Worm (Caenorhabditis elegans) whole organism, L4 larva: ENCODE results near the gene F28H7.2.
A peak's percentile ranks its signal among the peaks of the same experiment; 100 is the strongest.

Source experiments
- F26F4.8 ChIP-seq: fragments of 200-800 bp; sonication (Bioruptor generic); conservative IDR thresholded peaks from 2 replicates; pipeline ENCODE4 v1.3.6; 2022; ENCODE audit warnings: missing genetic modification characterization, missing compliant biosample characterization
- F37D6.2 ChIP-seq: sonication (generic microtip); optimal IDR thresholded peaks from 2 replicates; lab custom pipeline; 2016; ENCODE audit warnings: mild to moderate bottlenecking, missing genetic modification characterization, missing compliant biosample characterization
- T26A8.4 ChIP-seq: fragments of 200-800 bp; sonication (Bioruptor generic); IDR thresholded peaks from 2 replicates; pipeline ENCODE4 v1.3.6; 2022; ENCODE audit warnings: missing genetic modification characterization, missing compliant biosample characterization
- Y105C5A.15 ChIP-seq: fragments of 200-800 bp; sonication (Bioruptor generic); IDR thresholded peaks from 2 replicates; pipeline ENCODE4 v1.3.6; 2022; ENCODE audit warnings: missing genetic modification characterization, missing compliant biosample characterization
- ZK337.2 ChIP-seq: fragments of 200-800 bp; sonication (Bioruptor generic); IDR thresholded peaks from 2 replicates; pipeline ENCODE4 v1.3.6; 2022; ENCODE audit warnings: missing genetic modification reagents, missing genetic modification characterization, missing compliant biosample characterization
- ZK546.5 ChIP-seq, 2 experiments: sonication (generic microtip); optimal IDR thresholded peaks; 2 replicates each; lab custom pipeline; 2017; ENCODE audit warnings: missing biosample characterization in 2 of 2, missing genetic modification characterization in 2 of 2
- ama-1 ChIP-seq: fragments of 150-350 bp; optimal IDR thresholded peaks from 2 replicates; lab custom pipeline; 2014; ENCODE audit warnings: inconsistent platforms, mixed read lengths
- attf-4 ChIP-seq: sonication (generic microtip); optimal IDR thresholded peaks from 3 replicates; lab custom pipeline; 2017; ENCODE audit warnings: missing biosample characterization, missing genetic modification characterization
- ceh-20 ChIP-seq: fragments of 200-800 bp; sonication (Bioruptor generic); IDR thresholded peaks from 2 replicates; pipeline ENCODE4 v1.3.6; 2022; ENCODE audit warnings: missing genetic modification reagents, missing genetic modification characterization, missing compliant biosample characterization
- ctbp-1 ChIP-seq: fragments of 200-800 bp; sonication (Bioruptor generic); IDR thresholded peaks from 2 replicates; pipeline ENCODE4 v1.3.6; 2022; ENCODE audit warnings: missing genetic modification reagents, missing genetic modification characterization, missing compliant biosample characterization
- daf-16 ChIP-seq, 3 experiments: sonication (generic microtip); optimal IDR thresholded peaks; 2 replicates each; lab custom pipeline; 2016 to 2017; ENCODE audit warnings: missing genetic modification characterization in 3 of 3, missing genetic modification reagents in 3 of 3, mild to moderate bottlenecking in 2 of 3, missing compliant biosample characterization in 2 of 3, missing biosample characterization in 1 of 3, moderate library complexity in 1 of 3
- dmd-6 ChIP-seq: fragments of 200-800 bp; sonication (Bioruptor generic); IDR thresholded peaks from 2 replicates; pipeline ENCODE4 v1.3.6; 2022; ENCODE audit warnings: missing genetic modification reagents, missing genetic modification characterization, missing compliant biosample characterization
- dmd-8 ChIP-seq: fragments of 200-800 bp; sonication (Bioruptor generic); IDR thresholded peaks from 2 replicates; pipeline ENCODE4 v1.3.6; 2022; ENCODE audit warnings: missing genetic modification characterization, missing compliant biosample characterization
- dmd-9 ChIP-seq: fragments of 200-800 bp; sonication (Bioruptor generic); IDR thresholded peaks from 2 replicates; pipeline ENCODE4 v1.3.6; 2022; ENCODE audit warnings: missing genetic modification reagents, missing genetic modification characterization, missing compliant biosample characterization
- dve-1 ChIP-seq: sonication (generic microtip); optimal IDR thresholded peaks from 2 replicates; lab custom pipeline; 2017; ENCODE audit warnings: antibody characterized with exemption, mild to moderate bottlenecking, missing genetic modification characterization, missing compliant biosample characterization; ENCODE audit not compliant: insufficient read depth
- egl-43 ChIP-seq: fragments of 200-800 bp; sonication (Bioruptor generic); IDR thresholded peaks from 2 replicates; pipeline ENCODE4 v1.3.6; 2022; ENCODE audit warnings: missing genetic modification reagents, missing genetic modification characterization, missing compliant biosample characterization
- fos-1 ChIP-seq: fragments of 150-350 bp; optimal IDR thresholded peaks from 2 replicates; lab custom pipeline; 2014; ENCODE audit warnings: missing biosample characterization, missing genetic modification characterization
- hlh-11 ChIP-seq: fragments of 200-800 bp; sonication (Bioruptor generic); optimal IDR thresholded peaks from 2 replicates; lab custom pipeline; 2018; ENCODE audit warnings: mild to moderate bottlenecking, missing genetic modification characterization, missing compliant biosample characterization
- hlh-30 ChIP-seq: sonication (generic microtip); optimal IDR thresholded peaks from 2 replicates; lab custom pipeline; 2017; ENCODE audit warnings: antibody characterized with exemption, mild to moderate bottlenecking, missing genetic modification characterization, missing compliant biosample characterization; ENCODE audit not compliant: insufficient read depth
- lir-3 ChIP-seq: sonication (generic microtip); optimal IDR thresholded peaks from 2 replicates; lab custom pipeline; 2016; ENCODE audit warnings: mild to moderate bottlenecking, missing genetic modification characterization, missing compliant biosample characterization
- madf-5 ChIP-seq, 2 experiments: fragments of 200-800 bp; sonication (Bioruptor generic); IDR thresholded peaks; 2 replicates each; pipeline ENCODE4 v1.3.6; 2022; ENCODE audit warnings: missing compliant biosample characterization in 2 of 2, missing genetic modification characterization in 2 of 2
- madf-9 ChIP-seq: fragments of 200-800 bp; sonication (Bioruptor generic); conservative IDR thresholded peaks from 2 replicates; pipeline ENCODE4 v1.3.6; 2022; ENCODE audit warnings: missing genetic modification reagents, missing genetic modification characterization, missing compliant biosample characterization
- mdl-1 ChIP-seq, 2 experiments: fragments of 150-350 bp in 1 of 2; sonication (generic microtip) in 1 of 2; optimal IDR thresholded peaks; 2 replicates each; lab custom pipeline; 2014 to 2017; ENCODE audit warnings: missing biosample characterization in 2 of 2, missing genetic modification characterization in 2 of 2
- mxl-2 ChIP-seq: fragments of 200-800 bp; sonication (Bioruptor generic); conservative IDR thresholded peaks from 2 replicates; pipeline ENCODE4 v1.3.6; 2022; ENCODE audit warnings: missing genetic modification reagents, missing genetic modification characterization, missing compliant biosample characterization
- mxl-3 ChIP-seq: fragments of 200-800 bp; sonication (Bioruptor generic); optimal IDR thresholded peaks from 2 replicates; lab custom pipeline; 2018; ENCODE audit warnings: mild to moderate bottlenecking, missing genetic modification characterization, missing compliant biosample characterization
- nhr-10 ChIP-seq: fragments of 150-350 bp; optimal IDR thresholded peaks from 2 replicates; lab custom pipeline; 2014; ENCODE audit warnings: missing biosample characterization, missing genetic modification characterization
- nhr-28 ChIP-seq: fragments of 150-350 bp; optimal IDR thresholded peaks from 2 replicates; lab custom pipeline; 2014; ENCODE audit warnings: missing biosample characterization, missing genetic modification characterization
- nhr-41 ChIP-seq: fragments of 200-800 bp; sonication (Bioruptor generic); IDR thresholded peaks from 2 replicates; pipeline ENCODE4 v1.3.6; 2022; ENCODE audit warnings: missing genetic modification reagents, missing genetic modification characterization, missing compliant biosample characterization
- nhr-42 ChIP-seq: fragments of 200-800 bp; sonication (Bioruptor generic); IDR thresholded peaks from 2 replicates; pipeline ENCODE4 v1.3.6; 2022; ENCODE audit warnings: missing genetic modification characterization, missing compliant biosample characterization
- nhr-76 ChIP-seq: fragments of 150-350 bp; optimal IDR thresholded peaks from 2 replicates; lab custom pipeline; 2014; ENCODE audit warnings: missing biosample characterization, missing genetic modification characterization
- php-3 ChIP-seq: fragments of 200-800 bp; sonication (Bioruptor generic); IDR thresholded peaks from 2 replicates; pipeline ENCODE4 v1.3.6; 2022; ENCODE audit warnings: missing genetic modification reagents, missing genetic modification characterization, missing compliant biosample characterization
- rbr-2 ChIP-seq: sonication (generic microtip); optimal IDR thresholded peaks from 2 replicates; lab custom pipeline; 2016; ENCODE audit warnings: missing genotype, missing genetic modification characterization, missing compliant biosample characterization
- saeg-2 ChIP-seq: fragments of 200-800 bp; sonication (Bioruptor generic); IDR thresholded peaks from 2 replicates; pipeline ENCODE4 v1.3.6; 2022; ENCODE audit warnings: missing genetic modification reagents, missing genetic modification characterization, missing compliant biosample characterization
- set-16 ChIP-seq: fragments of 200-800 bp; sonication (Bioruptor generic); IDR thresholded peaks from 2 replicates; pipeline ENCODE4 v1.3.6; 2022; ENCODE audit warnings: missing genetic modification reagents, missing genetic modification characterization, missing compliant biosample characterization
- snpc-4 ChIP-seq: fragments of 150-350 bp; optimal IDR thresholded peaks from 2 replicates; lab custom pipeline; 2014; ENCODE audit warnings: missing biosample characterization, missing genetic modification characterization
- unc-39 ChIP-seq: sonication (generic microtip); optimal IDR thresholded peaks from 2 replicates; lab custom pipeline; 2017; ENCODE audit warnings: missing biosample characterization, missing genetic modification characterization
- unc-62 ChIP-seq, 3 experiments: fragments of 150-350 bp in 1 of 3; sonication (generic microtip); optimal IDR thresholded peaks in 2 of 3; peaks in 1 of 3; 1 replicate in 1 of 3; 2 replicates in 2 of 3; lab custom pipeline; 2014 to 2017; ENCODE audit warnings: missing biosample characterization in 3 of 3, missing genetic modification characterization in 3 of 3, missing genetic modification reagents in 3 of 3, missing genotype in 1 of 3
- vab-7 ChIP-seq: fragments of 200-800 bp; sonication (Bioruptor generic); IDR thresholded peaks from 2 replicates; pipeline ENCODE4 v1.3.6; 2022; ENCODE audit warnings: missing genetic modification reagents, missing genetic modification characterization, missing compliant biosample characterization
- zag-1 ChIP-seq: fragments of 150-350 bp; optimal IDR thresholded peaks from 2 replicates; lab custom pipeline; 2014; ENCODE audit warnings: missing biosample characterization, missing genetic modification characterization
- zfp-2 ChIP-seq: sonication (generic microtip); optimal IDR thresholded peaks from 2 replicates; lab custom pipeline; 2016; ENCODE audit warnings: mild to moderate bottlenecking, missing genetic modification characterization, missing compliant biosample characterization
- zfp-3 ChIP-seq: fragments of 200-800 bp; sonication (Bioruptor generic); conservative IDR thresholded peaks from 2 replicates; pipeline ENCODE4 v1.3.6; 2022; ENCODE audit warnings: missing genetic modification reagents, missing genetic modification characterization, missing compliant biosample characterization
- ztf-7 ChIP-seq: fragments of 150-350 bp; optimal IDR thresholded peaks from 2 replicates; lab custom pipeline; 2014; ENCODE audit warnings: missing biosample characterization, missing genetic modification characterization

F28H7.2 gene

DNA sequence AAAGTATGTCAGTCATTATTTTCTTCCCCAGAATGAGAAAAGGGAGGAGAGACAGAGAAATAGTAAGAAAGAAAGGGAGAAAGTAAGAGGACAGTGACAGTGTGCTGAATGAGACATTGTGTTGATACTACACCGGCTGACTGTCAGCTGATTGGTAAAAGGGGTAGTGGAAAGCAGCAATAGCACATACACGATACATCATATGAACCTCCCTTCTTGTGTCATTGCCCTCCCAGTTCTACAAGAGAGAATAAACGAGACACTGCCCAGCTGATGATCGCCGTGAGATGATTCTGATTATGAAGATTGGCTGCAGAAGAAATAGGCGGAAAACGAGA lies 27.9 kb upstream of the F28H7.2 start (continued):
- TF ChIP-seq mxl-3 (GFP tag; lab: Kevin White, UChicago) (peak; percentile 62), nhr-28 (tag; lab: Kevin White, UChicago) (peak; percentile 98), dve-1 (tag; lab: Kevin White, UChicago) (peak; percentile 83), rbr-2 (tag; lab: Kevin White, UChicago) (peak; percentile 14)

DNA sequence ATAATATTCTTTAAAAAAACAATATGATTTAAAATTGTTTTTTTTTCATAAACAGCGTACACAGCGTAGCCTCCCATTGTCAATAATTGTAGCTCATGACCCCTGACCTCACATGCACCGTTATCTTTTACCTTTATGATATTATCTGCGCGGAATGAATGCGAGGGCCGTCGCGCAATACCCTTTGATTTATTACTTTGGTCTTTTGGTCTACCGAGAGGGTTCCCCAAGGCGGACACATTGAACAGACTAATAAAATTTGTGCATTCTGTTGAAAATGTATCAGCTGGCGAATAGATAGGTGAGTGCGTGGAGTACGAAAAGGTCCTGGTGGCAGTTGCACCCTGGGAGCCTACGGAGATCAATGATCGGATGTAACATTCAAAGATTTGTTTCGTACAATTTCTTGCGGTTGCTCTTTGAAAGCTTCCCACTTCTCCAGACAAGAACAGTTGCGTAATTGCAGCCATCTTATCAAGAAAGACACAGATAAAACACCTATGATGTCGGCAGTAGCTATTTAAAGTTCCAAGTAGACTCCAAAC lies 27.3 kb upstream of the F28H7.2 start:
- TF ChIP-seq ceh-20 (GFP tag; lab: Robert Waterston, UW) (peak; percentile 21; the same call in 1 of the 2 replicates), nhr-10 (no peak), unc-62 (GFP tag; optimal IDR thresholded peaks at IDR 0.05 in 1 of 2; lab: Kevin White, UChicago) (peak in 1 of 2 experiments; percentile 80), unc-62 (tag; optimal IDR thresholded peaks at IDR 0.05; lab: Kevin White, UChicago) (no peak)

DNA sequence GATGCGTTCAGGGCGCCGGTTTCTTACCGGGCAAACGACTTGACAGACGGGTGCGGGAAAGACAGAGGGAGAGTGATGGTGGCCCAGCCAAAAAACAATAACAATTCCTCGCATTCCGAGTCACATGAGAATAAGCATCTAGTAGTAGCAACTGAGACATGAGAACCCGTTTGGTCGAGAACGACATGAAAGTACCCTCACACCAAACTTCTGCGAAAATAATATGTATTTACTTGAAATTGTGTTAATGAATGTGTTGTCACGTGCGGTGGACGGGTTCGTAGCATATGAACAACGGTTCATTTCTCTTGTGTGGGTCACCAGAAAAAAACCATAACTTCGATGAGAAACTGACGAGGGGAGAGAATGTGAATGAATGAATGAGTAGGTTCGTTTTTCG lies 26.8 kb upstream of the F28H7.2 start:
- no peak for TF ChIP-seq saeg-2 (GFP tag; lab: Robert Waterston, UW)
- TF ChIP-seq nhr-42 (GFP tag; lab: Robert Waterston, UW), result no peak
- no peak for TF ChIP-seq egl-43 (GFP tag; lab: Robert Waterston, UW)
- TF ChIP-seq dmd-9 (GFP tag; lab: Robert Waterston, UW), result no peak
- peak; percentile 65 for TF ChIP-seq hlh-30
- no peak for TF ChIP-seq ZK546.5 (tag; optimal IDR thresholded peaks at IDR 0.05; lab: Kevin White, UChicago)
- no peak for TF ChIP-seq unc-39 (tag; lab: Kevin White, UChicago)
- no peak for TF ChIP-seq madf-9 (GFP tag; lab: Robert Waterston, UW)
- TF ChIP-seq zfp-3 (GFP tag; lab: Robert Waterston, UW), result no peak
- TF ChIP-seq T26A8.4 (GFP tag; lab: Robert Waterston, UW), result no peak
- TF ChIP-seq set-16 (GFP tag; lab: Robert Waterston, UW), result no peak
- TF ChIP-seq zfp-2, result no peak
- TF ChIP-seq madf-5 (GFP tag; IDR thresholded peaks at IDR 0.05; lab: Robert Waterston, UW), result no peak
- TF ChIP-seq nhr-28 (tag; lab: Kevin White, UChicago), result peak; percentile 4
- no peak for TF ChIP-seq daf-16 (GFP tag; optimal IDR thresholded peaks at IDR 0.05; lab: Kevin White, UChicago)
- no peak for TF ChIP-seq daf-16 (tag; optimal IDR thresholded peaks at IDR 0.05; lab: Kevin White, UChicago)
- TF ChIP-seq fos-1 (tag; lab: Kevin White, UChicago), result no peak
- TF ChIP-seq php-3 (GFP tag; lab: Robert Waterston, UW), result no peak
- no peak for TF ChIP-seq Y105C5A.15
- TF ChIP-seq ama-1, result no peak
- no peak for TF ChIP-seq nhr-41 (GFP tag; lab: Robert Waterston, UW)
- no peak for TF ChIP-seq ZK337.2
- TF ChIP-seq dmd-8, result no peak
- no peak for TF ChIP-seq attf-4 (tag; lab: Kevin White, UChicago)
- no peak for TF ChIP-seq lir-3
- TF ChIP-seq dmd-6 (GFP tag; lab: Robert Waterston, UW), result no peak
- no peak for TF ChIP-seq nhr-76
- TF ChIP-seq mxl-2 (GFP tag; lab: Robert Waterston, UW), result no peak
- no peak for TF ChIP-seq zag-1
- no peak for TF ChIP-seq snpc-4 (tag; lab: Kevin White, UChicago)
- TF ChIP-seq hlh-11, result no peak
- peak in 1 of 2 experiments; percentile 49 for TF ChIP-seq mdl-1 (tag; optimal IDR thresholded peaks at IDR 0.05; lab: Kevin White, UChicago)
- no peak for TF ChIP-seq F26F4.8 (GFP tag; lab: Robert Waterston, UW)
- no peak for TF ChIP-seq vab-7 (GFP tag; lab: Robert Waterston, UW)
- no peak for TF ChIP-seq ctbp-1
- peak in 1 of 2 experiments; percentile 26 for TF ChIP-seq unc-62 (GFP tag; optimal IDR thresholded peaks at IDR 0.05 in 1 of 2; lab: Kevin White, UChicago)
- no peak for TF ChIP-seq unc-62 (tag; optimal IDR thresholded peaks at IDR 0.05; lab: Kevin White, UChicago)
- no peak for TF ChIP-seq F37D6.2 (tag; lab: Kevin White, UChicago)
- peak; percentile 6 for TF ChIP-seq dve-1 (tag; lab: Kevin White, UChicago)
- no peak for TF ChIP-seq ztf-7
- TF ChIP-seq, all 104 proteins: peak for 5
